Worm (Caenorhabditis elegans): ENCODE data around the gene C07A4.2.

ce11 chrX:10203501-10203900 is 31.5 kb downstream of the C07A4.2 start:
- TF ChIP-seq flt-1 (GFP tag; IDR thresholded peaks at IDR 0.05) (no peak), ceh-36 (tag; optimal IDR thresholded peaks at IDR 0.05) (no peak), tbx-37 (GFP tag; conservative IDR thresholded peaks at IDR 0.05) (no peak), scrt-1 (GFP tag; IDR thresholded peaks at IDR 0.05) (no peak), ama-1 (optimal IDR thresholded peaks at IDR 0.05) (no peak), tbx-11 (GFP tag; IDR thresholded peaks at IDR 0.05) (no peak)
